Worm (Caenorhabditis elegans): Measurements from ENCODE around the gene F59B2.13.

F59B2.13 gene

ce11 chrIII:9069712-9070111 lies 42.9 kb upstream of the F59B2.13 start (continued):
- no peak for TF ChIP-seq lin-54 (GFP tag; optimal IDR thresholded peaks at IDR 0.05)

- TF ChIP-seq egl-44 (GFP tag; IDR thresholded peaks at IDR 0.05) (no peak), aptf-2 (GFP tag; conservative IDR thresholded peaks at IDR 0.05) (no peak), nfya-1 (tag; optimal IDR thresholded peaks at IDR 0.05; ENCODE audit: borderline replicate concordance, insufficient read depth) (no peak), tbx-9 (tag; optimal IDR thresholded peaks at IDR 0.05; ENCODE audit: borderline replicate concordance) (no peak), chd-7 (tag; optimal IDR thresholded peaks at IDR 0.05) (no peak), lin-26 (GFP tag; IDR thresholded peaks at IDR 0.05) (0 out of 2 replicates have a peak, but pooled peaks have one; percentile 23), lsy-27 (tag; optimal IDR thresholded peaks at IDR 0.05; ENCODE audit: borderline replicate concordance, insufficient read depth) (no peak), F22D6.2 (tag; optimal IDR thresholded peaks at IDR 0.05) (no peak), ztf-22 (GFP tag; optimal IDR thresholded peaks at IDR 0.05) (peak; percentile 45), ztf-26 (tag; optimal IDR thresholded peaks at IDR 0.05) (no peak), attf-6 (GFP tag; IDR thresholded peaks at IDR 0.05) (no peak), ceh-91 (GFP tag; IDR thresholded peaks at IDR 0.05) (no peak), hrde-1 (tag; optimal IDR thresholded peaks at IDR 0.05; ENCODE audit: borderline replicate concordance) (peak; percentile 78), lin-54 (GFP tag; optimal IDR thresholded peaks at IDR 0.05) (peak; percentile 53), repo-1 (tag; optimal IDR thresholded peaks at IDR 0.05) (peak; percentile 80), zfh-2 (GFP tag; conservative IDR thresholded peaks at IDR 0.05) (no peak), ztf-28 (GFP tag; IDR thresholded peaks at IDR 0.05) (no peak), nfya-2 (GFP tag; IDR thresholded peaks at IDR 0.05) (no peak), let-607 (tag; optimal IDR thresholded peaks at IDR 0.05) (no peak), lin-35 (GFP tag; optimal IDR thresholded peaks at IDR 0.05) (no peak), Y53G8AR.9 (GFP tag; conservative IDR thresholded peaks at IDR 0.05) (peak; percentile 91), ceh-40 (GFP tag; IDR thresholded peaks at IDR 0.05) (no peak), atf-7 (tag; optimal IDR thresholded peaks at IDR 0.05) (peak; percentile 75), egl-18 (GFP tag; IDR thresholded peaks at IDR 0.05) (no peak), mes-4 (tag; optimal IDR thresholded peaks at IDR 0.05) (peak; percentile 4), ZK185.1 (tag; optimal IDR thresholded peaks at IDR 0.05; ENCODE audit: poor library complexity, severe bottlenecking) (no peak), B0336.3 (GFP tag; IDR thresholded peaks at IDR 0.05) (peak; percentile 74; the same call in 1 of the 2 replicates), egrh-3 (GFP tag; IDR thresholded peaks at IDR 0.05) (no peak), fkh-3 (tag; optimal IDR thresholded peaks at IDR 0.05) (no peak), mcd-1 (GFP tag; IDR thresholded peaks at IDR 0.05) (no peak; the same call in 1 of the 2 replicates), Y56A3A.18 (GFP tag; IDR thresholded peaks at IDR 0.05) (no peak), mxl-1 (tag; optimal IDR thresholded peaks at IDR 0.05) (no peak), madf-10 (tag; optimal IDR thresholded peaks at IDR 0.05) (peak; percentile 57), B0035.1 (tag; optimal IDR thresholded peaks at IDR 0.05) (peak; percentile 26), snpc-3.4 (tag; optimal IDR thresholded peaks at IDR 0.05) (no peak), cebp-2 (GFP tag; IDR thresholded peaks at IDR 0.05) (peak; percentile 88; the same call in 1 of the 2 replicates), K11D2.4 (GFP tag; IDR thresholded peaks at IDR 0.05) (peak; percentile 43; the same call in 1 of the 2 replicates), hlh-26 (GFP tag; conservative IDR thresholded peaks at IDR 0.05) (no peak), hmg-1.2 (GFP tag; IDR thresholded peaks at IDR 0.05) (peak; percentile 22; the same call in 1 of the 2 replicates), sptf-2 (GFP tag; optimal IDR thresholded peaks at IDR 0.05) (no peak), nfyb-1 (GFP tag; IDR thresholded peaks at IDR 0.05) (peak; percentile 79), snpc-4 (GFP tag; optimal IDR thresholded peaks at IDR 0.05) (no peak), snpc-4 (tag; optimal IDR thresholded peaks at IDR 0.05) (peak in 2 of 4 experiments; percentile 14 to 28), xnd-1 (tag; optimal IDR thresholded peaks at IDR 0.05) (no peak), ceh-100 (GFP tag; IDR thresholded peaks at IDR 0.05) (peak; percentile 15; the same call in 1 of the 2 replicates), B0261.1 (tag; optimal IDR thresholded peaks at IDR 0.05) (no peak)
These were observed 33.4 kb upstream of the F59B2.13 start for ce11 chrIII:9060267-9060666.
